Worm (Caenorhabditis elegans) whole organism, L2 larva: ENCODE measurements around the gene T24C4.5.

Experiments
- fos-1 ChIP-seq: fragments of 150-350 bp; optimal IDR thresholded peaks from 2 replicates; lab custom pipeline; 2014; ENCODE audit warnings: missing biosample characterization, missing genetic modification characterization
- lin-11 ChIP-seq: fragments of 150-350 bp; sonication (generic microtip); optimal IDR thresholded peaks from 2 replicates; lab custom pipeline; 2014; ENCODE audit warnings: missing biosample characterization, missing genetic modification characterization, inconsistent platforms, mixed read lengths
- nhr-6 ChIP-seq: fragments of 150-350 bp; optimal IDR thresholded peaks from 2 replicates; lab custom pipeline; 2014; ENCODE audit warnings: missing biosample characterization, missing genetic modification characterization
- ztf-11 ChIP-seq: sonication (generic microtip); optimal IDR thresholded peaks from 2 replicates; lab custom pipeline; 2017; ENCODE audit warnings: missing biosample characterization, missing genetic modification characterization

ce11 chrIII:853859-854359 lies 25.6 kb downstream of the T24C4.5 start, which contains the start of the genes rnp-5 and tag-51:
- TF ChIP-seq ztf-11 (tag; lab: Kevin White, UChicago) (no peak), fos-1 (tag; lab: Kevin White, UChicago) (no peak), nhr-6 (tag; lab: Kevin White, UChicago) (no peak), lin-11 (tag; lab: Kevin White, UChicago) (no peak)
